Fruit fly (Drosophila melanogaster): ENCODE measurements around the gene Sfmbt.
A peak's percentile ranks its signal among the peaks of the same experiment; 100 is the strongest.

Gene Sfmbt

dm6 chr2L:13191894-13192293 is 15.3 kb upstream of the Sfmbt start, which contains the start of the genes CG16974 and Edem2 (continued):
- TF ChIP-seq Lim3 (GFP tag; IDR thresholded peaks at IDR 0.05), result no peak
- no peak for TF ChIP-seq kni (GFP tag; optimal IDR thresholded peaks at IDR 0.05)
- peak; percentile 60 for TF ChIP-seq ttk (GFP tag; IDR thresholded peaks at IDR 0.05)
- no peak for TF ChIP-seq repo (GFP tag; optimal IDR thresholded peaks at IDR 0.05)
- peak; percentile 52; the same call in 1 of the 3 replicates for TF ChIP-seq Mrtf (GFP tag; IDR thresholded peaks at IDR 0.05)
- no peak for TF ChIP-seq NfI (GFP tag; optimal IDR thresholded peaks at IDR 0.05)
- TF ChIP-seq CG14441 (GFP tag; IDR thresholded peaks at IDR 0.05), result peak; percentile 81
- TF ChIP-seq jumu (GFP tag; optimal IDR thresholded peaks at IDR 0.05), result peak; percentile 3
- peak; percentile 69 for TF ChIP-seq stc (GFP tag; IDR thresholded peaks at IDR 0.05)
- no peak for TF ChIP-seq CG3726 (GFP tag; IDR thresholded peaks at IDR 0.05)
- peak; percentile 56 for TF ChIP-seq BEAF-32 (GFP tag; optimal IDR thresholded peaks at IDR 0.05)
- no peak for TF ChIP-seq CG6791 (GFP tag; IDR thresholded peaks at IDR 0.05; ENCODE audit: partially characterized antibody)
- peak; percentile 85 for TF ChIP-seq zen (tag; optimal IDR thresholded peaks at IDR 0.05)
- peak; percentile 52 for TF ChIP-seq CG3838 (GFP tag; optimal IDR thresholded peaks at IDR 0.05)
- no peak for TF ChIP-seq cas (GFP tag; IDR thresholded peaks at IDR 0.05)
- TF ChIP-seq Kr (GFP tag; optimal IDR thresholded peaks at IDR 0.05), result no peak
- TF ChIP-seq CG12942 (GFP tag; optimal IDR thresholded peaks at IDR 0.05), result peak; percentile 74
- peak; percentile 70 for TF ChIP-seq corto (GFP tag; optimal IDR thresholded peaks at IDR 0.05)
- peak; percentile 40 for TF ChIP-seq Nf-YB (GFP tag; optimal IDR thresholded peaks at IDR 0.05)
- TF ChIP-seq Hand (GFP tag; optimal IDR thresholded peaks at IDR 0.05), result no peak
- no peak for TF ChIP-seq CkIIα-i1 (GFP tag; IDR thresholded peaks at IDR 0.05)
- TF ChIP-seq pzg (GFP tag; optimal IDR thresholded peaks at IDR 0.05), result peak; percentile 77
- no peak for TF ChIP-seq CG18619 (GFP tag; optimal IDR thresholded peaks at IDR 0.05)
- TF ChIP-seq CG9215 (GFP tag; IDR thresholded peaks at IDR 0.05), result peak; percentile 70
- peak; percentile 79 for TF ChIP-seq sisA (GFP tag; IDR thresholded peaks at IDR 0.05)
- TF ChIP-seq Med (GFP tag), result peak; percentile 89
- peak; percentile 84 for TF ChIP-seq CG11456 (GFP tag; IDR thresholded peaks at IDR 0.05)
- no peak for TF ChIP-seq CG15601 (tag; optimal IDR thresholded peaks at IDR 0.05)
- no peak for TF ChIP-seq CG2875 (GFP tag; optimal IDR thresholded peaks at IDR 0.05)
- TF ChIP-seq HmgD (GFP tag; optimal IDR thresholded peaks at IDR 0.05), result no peak
- no peak for TF ChIP-seq ro (GFP tag; IDR thresholded peaks at IDR 0.05)
- TF ChIP-seq cwo (GFP tag; optimal IDR thresholded peaks at IDR 0.05), result no peak
- no peak for TF ChIP-seq chm (GFP tag; IDR thresholded peaks at IDR 0.05)
- peak; percentile 69 for TF ChIP-seq CG12299 (tag; optimal IDR thresholded peaks at IDR 0.05)
- peak; percentile 75 for TF ChIP-seq MBD-R2 (GFP tag; IDR thresholded peaks at IDR 0.05)
- TF ChIP-seq pho (GFP tag; optimal IDR thresholded peaks at IDR 0.05), result peak; percentile 41
- peak; percentile 87 for TF ChIP-seq trem (tag; optimal IDR thresholded peaks at IDR 0.05)
- TF ChIP-seq Asciz (GFP tag; optimal IDR thresholded peaks at IDR 0.05), result no peak
- TF ChIP-seq slp2 (GFP tag; optimal IDR thresholded peaks at IDR 0.05), result no peak
- no peak for TF ChIP-seq Dll (GFP tag; IDR thresholded peaks at IDR 0.05; ENCODE audit: partially characterized antibody)
- TF ChIP-seq en (GFP tag; optimal IDR thresholded peaks at IDR 0.05), result no peak
- TF ChIP-seq CG11093 (GFP tag; IDR thresholded peaks at IDR 0.05), result peak; percentile 65; the same call in 2 of the 3 replicates
- no peak for TF ChIP-seq CG11504 (tag; optimal IDR thresholded peaks at IDR 0.05)
- no peak for TF ChIP-seq Drgx (GFP tag; IDR thresholded peaks at IDR 0.05)
- TF ChIP-seq Dbx (GFP tag; IDR thresholded peaks at IDR 0.05), result peak; percentile 59; the same call in 2 of the 3 replicates
- peak; percentile 60 for TF ChIP-seq CG3995 (GFP tag; optimal IDR thresholded peaks at IDR 0.05)
- TF ChIP-seq eve (GFP tag; optimal IDR thresholded peaks at IDR 0.05), result no peak
- no peak for TF ChIP-seq gem (tag; optimal IDR thresholded peaks at IDR 0.05)
- no peak for TF ChIP-seq D19A (tag; optimal IDR thresholded peaks at IDR 0.05)
- no peak for TF ChIP-seq sr (GFP tag; IDR thresholded peaks at IDR 0.05)
- TF ChIP-seq HHEX (GFP tag; optimal IDR thresholded peaks at IDR 0.05), result no peak
- peak; percentile 81 for TF ChIP-seq zfh1 (GFP tag; IDR thresholded peaks at IDR 0.05)
